Worm (Caenorhabditis elegans) whole organism, early embryonic: ENCODE data around the gene Y53G8AM.8.

Source experiments
- B0310.2 ChIP-seq: sonication (generic microtip); optimal IDR thresholded peaks from 2 replicates; lab custom pipeline; 2016; ENCODE audit warnings: mild to moderate bottlenecking, missing genetic modification characterization, missing compliant biosample characterization
- F13C5.2 ChIP-seq: sonication (generic microtip); optimal IDR thresholded peaks from 2 replicates; lab custom pipeline; 2017; ENCODE audit warnings: mild to moderate bottlenecking, missing genetic modification characterization, inconsistent platforms, missing compliant biosample characterization
- ama-1 ChIP-seq: fragments of 150-350 bp; optimal IDR thresholded peaks from 2 replicates; lab custom pipeline; 2014
- ceh-13 ChIP-seq: fragments of 200-800 bp; sonication (Bioruptor generic); optimal IDR thresholded peaks from 2 replicates; lab custom pipeline; 2018; ENCODE audit warnings: mild to moderate bottlenecking, missing genetic modification characterization, missing compliant biosample characterization
- ets-7 ChIP-seq: sonication (generic microtip); optimal IDR thresholded peaks from 2 replicates; lab custom pipeline; 2016; ENCODE audit warnings: missing genotype, missing genetic modification characterization, missing compliant biosample characterization
- hmbx-1 ChIP-seq: sonication (generic microtip); optimal IDR thresholded peaks from 2 replicates; lab custom pipeline; 2016; ENCODE audit warnings: mild to moderate bottlenecking, missing genetic modification characterization, missing compliant biosample characterization
- hmg-4 ChIP-seq: fragments of 200-800 bp; sonication (Bioruptor generic); optimal IDR thresholded peaks from 2 replicates; lab custom pipeline; 2018; ENCODE audit warnings: mild to moderate bottlenecking, missing genetic modification characterization, missing compliant biosample characterization
- pes-1 ChIP-seq: fragments of 200-800 bp; sonication (Bioruptor generic); IDR thresholded peaks from 2 replicates; pipeline ENCODE4 v1.3.6; 2022; ENCODE audit warnings: missing genetic modification reagents, missing genetic modification characterization, missing compliant biosample characterization

- TF ChIP-seq ceh-13 (GFP tag; lab: Kevin White, UChicago) (no peak), ama-1 (lab: Kevin White, UChicago) (no peak), pes-1 (GFP tag; lab: Robert Waterston, UW) (no peak), B0310.2 (tag; lab: Kevin White, UChicago) (no peak), hmg-4 (no peak), F13C5.2 (no peak), ets-7 (tag; lab: Kevin White, UChicago) (no peak), hmbx-1 (no peak)
Observed at ce11 chrIII:3307379-3307778, 28.9 kb upstream of the Y53G8AM.8 start.
